Worm (Caenorhabditis elegans) whole organism, mixed stage, embryonic: ENCODE data around the gene C04F5.8.

Source experiments
- M03D4.4 ChIP-seq: sonication (generic microtip); optimal IDR thresholded peaks from 2 replicates; lab custom pipeline; 2017; ENCODE audit warnings: mild to moderate bottlenecking, missing genetic modification characterization, missing compliant biosample characterization
- blmp-1 ChIP-seq: fragments of 150-350 bp; optimal IDR thresholded peaks from 2 replicates; lab custom pipeline; 2014; ENCODE audit warnings: missing biosample characterization, missing genetic modification characterization
- elt-3 ChIP-seq: fragments of 150-350 bp; optimal IDR thresholded peaks from 2 replicates; lab custom pipeline; 2014; ENCODE audit warnings: missing biosample characterization, missing genetic modification characterization
- lin-13 ChIP-seq: fragments of 150-350 bp; optimal IDR thresholded peaks from 2 replicates; lab custom pipeline; 2014; ENCODE audit warnings: missing biosample characterization, missing genetic modification characterization
- lsy-2 ChIP-seq: fragments of 150-350 bp; optimal IDR thresholded peaks from 2 replicates; lab custom pipeline; 2014; ENCODE audit warnings: missing biosample characterization, missing genetic modification characterization
- nhr-12 ChIP-seq: fragments of 150-350 bp; optimal IDR thresholded peaks from 2 replicates; lab custom pipeline; 2014; ENCODE audit warnings: missing biosample characterization, missing genetic modification characterization
- nhr-237 ChIP-seq: fragments of 150-350 bp; optimal IDR thresholded peaks from 2 replicates; lab custom pipeline; 2014; ENCODE audit warnings: missing biosample characterization, missing genetic modification characterization
- nhr-28 ChIP-seq: fragments of 150-350 bp; optimal IDR thresholded peaks from 2 replicates; lab custom pipeline; 2014; ENCODE audit warnings: missing biosample characterization, missing genetic modification characterization
- pha-4 ChIP-seq: fragments of 150-350 bp; optimal IDR thresholded peaks from 2 replicates; lab custom pipeline; 2018; ENCODE audit warnings: missing biosample characterization, missing genetic modification reagents, missing genetic modification characterization
- snpc-4 ChIP-seq: fragments of 150-350 bp; optimal IDR thresholded peaks from 2 replicates; lab custom pipeline; 2014; ENCODE audit warnings: missing biosample characterization, missing genetic modification characterization
- unc-39 ChIP-seq: fragments of 150-350 bp; optimal IDR thresholded peaks from 2 replicates; lab custom pipeline; 2014; ENCODE audit warnings: missing biosample characterization, missing genetic modification characterization
- unc-62 ChIP-seq: fragments of 150-350 bp; optimal IDR thresholded peaks from 2 replicates; lab custom pipeline; 2014; ENCODE audit warnings: missing biosample characterization, missing genetic modification reagents, missing genetic modification characterization
- ztf-11 ChIP-seq: fragments of 150-350 bp; optimal IDR thresholded peaks from 2 replicates; lab custom pipeline; 2014; ENCODE audit warnings: missing biosample characterization, missing genetic modification characterization

- TF ChIP-seq unc-39 (no peak), nhr-12 (tag; lab: Kevin White, UChicago) (no peak), M03D4.4 (tag; lab: Kevin White, UChicago) (no peak), ztf-11 (tag; lab: Kevin White, UChicago) (no peak), blmp-1 (tag; lab: Kevin White, UChicago) (no peak), nhr-28 (tag; lab: Kevin White, UChicago) (no peak), unc-62 (GFP tag; lab: Kevin White, UChicago) (no peak), lin-13 (tag; lab: Kevin White, UChicago) (no peak), nhr-237 (tag; lab: Kevin White, UChicago) (no peak), lsy-2 (no peak), snpc-4 (tag; lab: Kevin White, UChicago) (no peak), elt-3 (no peak), pha-4 (no peak)
Observed at ce11 chrV:5158302-5158701, 44.7 kb upstream of the C04F5.8 start, which contains the start of gene abu-15.
